Fruit fly (Drosophila melanogaster): ENCODE data around the gene Hsp68.

Hsp68 gene

DNA sequence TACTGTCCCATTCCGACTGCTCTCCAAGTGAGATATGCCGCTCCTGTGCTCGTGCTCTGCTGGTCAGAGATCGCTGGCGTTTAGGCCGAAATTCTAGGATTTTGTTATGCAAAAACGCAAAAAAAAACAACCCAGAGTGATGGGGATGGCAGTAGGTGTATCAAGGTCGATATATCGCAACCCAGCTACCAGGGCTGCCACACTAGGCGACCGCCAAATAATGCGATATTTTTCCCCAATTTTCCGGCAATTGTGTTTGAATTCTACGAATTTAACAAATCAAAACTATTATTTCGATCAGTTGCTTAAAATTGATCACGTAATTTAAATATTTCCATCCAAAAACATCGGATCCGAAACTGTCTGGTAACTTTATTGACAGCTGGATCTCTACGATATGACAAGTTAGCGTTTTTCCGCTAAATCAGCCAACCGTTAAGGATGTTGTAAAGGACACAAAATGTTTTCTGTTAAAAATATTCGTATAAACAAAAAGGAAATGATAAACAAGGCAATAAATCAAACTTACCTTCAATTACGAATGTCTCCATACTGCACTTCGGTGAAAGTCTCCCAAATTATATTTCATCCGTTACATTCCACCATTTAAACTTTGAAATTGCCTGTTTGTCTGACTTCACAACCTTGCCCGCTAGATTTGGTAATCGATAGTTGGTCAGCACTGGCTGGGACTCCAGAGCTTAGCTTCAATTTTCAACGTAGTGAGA is 19.4 kb downstream of the Hsp68 start, which contains the start of gene spas (continued):
- TF ChIP-seq CG15514 (GFP tag; optimal IDR thresholded peaks at IDR 0.05) (peak; percentile 49), slou (GFP tag; optimal IDR thresholded peaks at IDR 0.05) (no peak), CG18476 (GFP tag; optimal IDR thresholded peaks at IDR 0.05) (peak; percentile 43), Stat92E (GFP tag; optimal IDR thresholded peaks at IDR 0.05) (no peak), CG16863 (GFP tag; optimal IDR thresholded peaks at IDR 0.05) (peak; percentile 77), vfl (GFP tag; optimal IDR thresholded peaks at IDR 0.05) (peak; percentile 45), psq (GFP tag; optimal IDR thresholded peaks at IDR 0.05) (peak; percentile 33), dan (GFP tag; IDR thresholded peaks at IDR 0.05) (no peak), fd96Cb (tag; optimal IDR thresholded peaks at IDR 0.05) (peak; percentile 66), CG33557 (GFP tag; optimal IDR thresholded peaks at IDR 0.05) (peak; percentile 24), Lim3 (GFP tag; IDR thresholded peaks at IDR 0.05) (no peak), CG11093 (GFP tag; IDR thresholded peaks at IDR 0.05) (peak; percentile 55; the same call in 1 of the 3 replicates), CG4617 (GFP tag; optimal IDR thresholded peaks at IDR 0.05; ENCODE audit: borderline replicate concordance) (peak; percentile 81), ewg (GFP tag; optimal IDR thresholded peaks at IDR 0.05) (peak; percentile 49), CG17359 (tag; optimal IDR thresholded peaks at IDR 0.05) (peak; percentile 49), CG31441 (GFP tag; IDR thresholded peaks at IDR 0.05) (no peak; the same call in 1 of the 2 replicates), ttk (GFP tag; IDR thresholded peaks at IDR 0.05) (peak; percentile 67), Oli (tag; optimal IDR thresholded peaks at IDR 0.05) (peak; percentile 26), CG17385 (GFP tag; optimal IDR thresholded peaks at IDR 0.05) (peak; percentile 26), HHEX (GFP tag; optimal IDR thresholded peaks at IDR 0.05) (peak; percentile 44), zen2 (GFP tag; IDR thresholded peaks at IDR 0.05; ENCODE audit: partially characterized antibody) (peak; percentile 80), Ssrp (tag; optimal IDR thresholded peaks at IDR 0.05) (peak; percentile 57), Lpt (GFP tag; optimal IDR thresholded peaks at IDR 0.05) (no peak), CG4282 (GFP tag; optimal IDR thresholded peaks at IDR 0.05) (no peak), CG11723 (GFP tag; optimal IDR thresholded peaks at IDR 0.05) (no peak), CG14965 (GFP tag; optimal IDR thresholded peaks at IDR 0.05; ENCODE audit: borderline replicate concordance) (no peak), CG6272 (GFP tag; IDR thresholded peaks at IDR 0.05) (peak; percentile 87), gcm (GFP tag; optimal IDR thresholded peaks at IDR 0.05) (peak; percentile 29), Hsf (GFP tag; optimal IDR thresholded peaks at IDR 0.05) (peak; percentile 75), CG7963 (GFP tag; IDR thresholded peaks at IDR 0.05; ENCODE audit: partially characterized antibody) (peak; percentile 75; the same call in 2 of the 3 replicates), dimm (GFP tag; IDR thresholded peaks at IDR 0.05) (peak; percentile 54), CG6813 (GFP tag; optimal IDR thresholded peaks at IDR 0.05) (no peak), CG32767 (GFP tag; IDR thresholded peaks at IDR 0.05) (no peak; the same call in 1 of the 2 replicates), CG8089 (GFP tag; optimal IDR thresholded peaks at IDR 0.05) (peak; percentile 56), lmd (GFP tag; IDR thresholded peaks at IDR 0.05) (peak; percentile 74), Pdp1 (GFP tag; optimal IDR thresholded peaks at IDR 0.05) (peak; percentile 73 to 95), CG4820 (GFP tag; optimal IDR thresholded peaks at IDR 0.05) (peak; percentile 58), CG18011 (GFP tag; optimal IDR thresholded peaks at IDR 0.05) (peak; percentile 25), CG7786 (GFP tag; optimal IDR thresholded peaks at IDR 0.05) (peak; percentile 78), Sox100B (GFP tag; optimal IDR thresholded peaks at IDR 0.05) (no peak), CG10431 (GFP tag; optimal IDR thresholded peaks at IDR 0.05) (no peak), dm (GFP tag; optimal IDR thresholded peaks at IDR 0.05) (peak; percentile 67), Sry-δ (GFP tag; optimal IDR thresholded peaks at IDR 0.05) (peak; percentile 95), CG30020 (tag; optimal IDR thresholded peaks at IDR 0.05) (peak; percentile 65), jumu (GFP tag; optimal IDR thresholded peaks at IDR 0.05) (peak; percentile 85), HLH54F (GFP tag; optimal IDR thresholded peaks at IDR 0.05) (peak; percentile 83), Fer1 (GFP tag; optimal IDR thresholded peaks at IDR 0.05) (no peak), B-H1 (GFP tag; IDR thresholded peaks at IDR 0.05) (peak; percentile 60; the same call in 1 of the 3 replicates)

All from whole organism, embryonic.